Fruit fly (Drosophila melanogaster) whole organism: ENCODE measurements around the gene CG14118.

Experiments used
- CG8478 ChIP-seq: fragments of >200 bp; optimal IDR thresholded peaks from 2 replicates; lab custom pipeline; 2018; ENCODE audit warnings: inconsistent platforms
- EcR ChIP-seq, 2 experiments: fragments of >200 bp; optimal IDR thresholded peaks; 2 replicates each; lab custom pipeline; 2017; ENCODE audit warnings: missing biosample characterization in 2 of 2, missing genetic modification characterization in 2 of 2, missing genetic modification reagents in 2 of 2
- pan ChIP-seq: fragments of >200 bp; optimal IDR thresholded peaks from 2 replicates; lab custom pipeline; 2017
- psq ChIP-seq: fragments of >200 bp; optimal IDR thresholded peaks from 2 replicates; lab custom pipeline; 2017

- TF ChIP-seq EcR (GFP tag; optimal IDR thresholded peaks at IDR 0.05; lab: Kevin White, UChicago) (no peak), CG8478 (lab: Kevin White, UChicago) (no peak), psq (lab: Kevin White, UChicago) (no peak), pan (lab: Kevin White, UChicago) (no peak)
These were observed at the start of gene CG14118 for dm6 chr3L:12892485-12893173.
